Worm (Caenorhabditis elegans) whole organism, midembryonic: Measurements from ENCODE around the gene nhr-51.
"Not testable (repeated sequence)": the region's sequence is repeated elsewhere in the genome, so short reads cannot be mapped to it uniquely, and the experiment has no call there.

ENCODE experiments used
- T22C8.4 ChIP-seq: fragments of 200-800 bp; sonication (Bioruptor generic); IDR thresholded peaks from 2 replicates; pipeline ENCODE4 v1.3.6; 2022; ENCODE audit warnings: missing genetic modification characterization, missing compliant biosample characterization
- cog-1 ChIP-seq: sonication (generic microtip); optimal IDR thresholded peaks from 2 replicates; lab custom pipeline; 2016; ENCODE audit warnings: missing genetic modification characterization, missing compliant biosample characterization
- klf-2 ChIP-seq: fragments of 200-800 bp; sonication (Bioruptor generic); conservative IDR thresholded peaks from 2 replicates; pipeline ENCODE4 v1.3.6; 2022; ENCODE audit warnings: missing genetic modification reagents, missing genetic modification characterization, missing compliant biosample characterization
- ref-1 ChIP-seq: fragments of 200-800 bp; sonication (Bioruptor generic); conservative IDR thresholded peaks from 2 replicates; pipeline ENCODE4 v1.3.6; 2022; ENCODE audit warnings: missing genetic modification reagents, missing genetic modification characterization, missing compliant biosample characterization
- tab-1 ChIP-seq: fragments of 200-800 bp; sonication (Bioruptor generic); IDR thresholded peaks from 2 replicates; pipeline ENCODE4 v1.3.6; 2022; ENCODE audit warnings: missing genetic modification characterization, missing compliant biosample characterization
- ztf-23 ChIP-seq: fragments of 200-800 bp; sonication (Bioruptor generic); IDR thresholded peaks from 2 replicates; pipeline ENCODE4 v1.3.6; 2022; ENCODE audit warnings: missing genetic modification reagents, missing genetic modification characterization, missing compliant biosample characterization
- ztf-29 ChIP-seq: fragments of 200-800 bp; sonication (Bioruptor generic); IDR thresholded peaks from 2 replicates; pipeline ENCODE4 v1.3.6; 2022; ENCODE audit warnings: missing genetic modification reagents, missing genetic modification characterization, missing compliant biosample characterization

ce11 chrV:15643192-15643591 lies 30.6 kb upstream of the nhr-51 start, which contains the start of gene C55A1.4:
- TF ChIP-seq klf-2 (GFP tag; lab: Robert Waterston, UW); cog-1 (tag; lab: Kevin White, UChicago); T22C8.4 (GFP tag; lab: Robert Waterston, UW); ref-1 (GFP tag; lab: Robert Waterston, UW); ztf-29 (GFP tag; lab: Robert Waterston, UW); tab-1 (GFP tag; lab: Robert Waterston, UW); ztf-23 (GFP tag; lab: Robert Waterston, UW): not testable (repeated sequence)
